Fruit fly (Drosophila melanogaster): ENCODE measurements around the gene CG12054.

- peak; percentile 37 for TF ChIP-seq CG33017 (tag; optimal IDR thresholded peaks at IDR 0.05)
- no peak for TF ChIP-seq Hr96 (GFP tag; optimal IDR thresholded peaks at IDR 0.05)
- TF ChIP-seq kay (GFP tag; ENCODE audit: borderline replicate concordance) = no peak
- TF ChIP-seq bab1 (GFP tag; optimal IDR thresholded peaks at IDR 0.05) = peak; percentile 42
- peak; percentile 7 for TF ChIP-seq CG1620 (GFP tag; optimal IDR thresholded peaks at IDR 0.05)
- peak; percentile 37 for TF ChIP-seq cic (GFP tag; optimal IDR thresholded peaks at IDR 0.05)
These were observed 2.2 kb upstream of the CG12054 start for dm6 chr3R:31218214-31218876.

Data from whole organism, adult.